Fruit fly (Drosophila melanogaster) whole organism, embryonic: ENCODE results near the gene NdufV3.
A peak's percentile ranks its signal among the peaks of the same experiment; 100 is the strongest.

Source experiments
- Bgb ChIP-seq: fragments of 200-800 bp; sonication (Bioruptor generic); IDR thresholded peaks from 2 replicates; pipeline ENCODE4 v1.3.6; 2022; ENCODE audit warnings: missing biosample characterization, missing genetic modification characterization; ENCODE audit not compliant: partially characterized antibody
- Blimp-1 ChIP-seq: fragments of 200-800 bp; sonication (Bioruptor generic); optimal IDR thresholded peaks from 3 replicates; lab custom pipeline; 2018; ENCODE audit warnings: missing biosample characterization, missing genetic modification characterization, mild to moderate bottlenecking, moderate library complexity, missing genetic modification reagents
- Bteb2 ChIP-seq: fragments of 200-800 bp; sonication (Bioruptor generic); optimal IDR thresholded peaks from 2 replicates; lab custom pipeline; 2016; ENCODE audit warnings: missing biosample characterization, missing genetic modification characterization
- CG10366 ChIP-seq: fragments of 200-800 bp; sonication (Bioruptor generic); IDR thresholded peaks from 2 replicates; pipeline ENCODE4 v1.3.6; 2022; ENCODE audit warnings: missing biosample characterization, missing genetic modification characterization
- CG12155 ChIP-seq: fragments of 200-800 bp; sonication (Bioruptor generic); optimal IDR thresholded peaks from 3 replicates; lab custom pipeline; 2016; ENCODE audit warnings: missing biosample characterization, missing genetic modification characterization
- CG12236 ChIP-seq: fragments of 200-800 bp; sonication (Bioruptor generic); optimal IDR thresholded peaks from 2 replicates; lab custom pipeline; 2016; ENCODE audit warnings: missing biosample characterization, missing genetic modification characterization
- CG15479 ChIP-seq: fragments of 200-800 bp; sonication (Bioruptor generic); optimal IDR thresholded peaks from 3 replicates; lab custom pipeline; 2019; ENCODE audit warnings: missing biosample characterization, mild to moderate bottlenecking, missing genetic modification characterization, moderate library complexity
- CG15514 ChIP-seq: fragments of 200-800 bp; sonication (Bioruptor generic); optimal IDR thresholded peaks from 3 replicates; lab custom pipeline; 2017; ENCODE audit warnings: missing biosample characterization, missing genetic modification characterization, mild to moderate bottlenecking, moderate library complexity, missing genetic modification reagents
- CG15601 ChIP-seq: fragments of 200-800 bp; sonication (Bioruptor generic); optimal IDR thresholded peaks from 3 replicates; lab custom pipeline; 2019; ENCODE audit warnings: missing biosample characterization, mild to moderate bottlenecking, missing genetic modification characterization, moderate library complexity
- CG16815 ChIP-seq: fragments of 200-800 bp; sonication (Bioruptor generic); optimal IDR thresholded peaks from 3 replicates; lab custom pipeline; 2017; ENCODE audit warnings: missing biosample characterization, mild to moderate bottlenecking, missing genetic modification characterization
- CG17829 ChIP-seq: fragments of 200-800 bp; optimal IDR thresholded peaks from 2 replicates; lab custom pipeline; 2019; ENCODE audit warnings: missing biosample characterization, mild to moderate bottlenecking, missing genetic modification characterization, moderate library complexity
- CG18619 ChIP-seq: fragments of 200-800 bp; sonication (Bioruptor generic); optimal IDR thresholded peaks from 3 replicates; lab custom pipeline; 2017; ENCODE audit warnings: missing biosample characterization, mild to moderate bottlenecking, missing genetic modification characterization
- CG3407 ChIP-seq: fragments of 200-800 bp; sonication (Bioruptor generic); optimal IDR thresholded peaks from 2 replicates; lab custom pipeline; 2018; ENCODE audit warnings: missing biosample characterization, mild to moderate bottlenecking, missing genetic modification characterization
- CG6654 ChIP-seq: fragments of 200-800 bp; sonication (Bioruptor generic); optimal IDR thresholded peaks from 2 replicates; lab custom pipeline; 2017; ENCODE audit warnings: missing biosample characterization, mild to moderate bottlenecking, missing genetic modification characterization
- CG7928 ChIP-seq: fragments of 200-800 bp; sonication (Bioruptor generic); optimal IDR thresholded peaks from 2 replicates; lab custom pipeline; 2017; ENCODE audit warnings: missing biosample characterization, mild to moderate bottlenecking, missing genetic modification characterization
- CG8924 ChIP-seq: fragments of 200-800 bp; optimal IDR thresholded peaks from 3 replicates; lab custom pipeline; 2019; ENCODE audit warnings: missing biosample characterization, mild to moderate bottlenecking, missing genetic modification characterization, moderate library complexity
- CG8944 ChIP-seq: fragments of 200-800 bp; sonication (Bioruptor generic); optimal IDR thresholded peaks from 3 replicates; lab custom pipeline; 2016; ENCODE audit warnings: missing biosample characterization, missing genetic modification characterization
- CG9609 ChIP-seq: fragments of 200-800 bp; sonication (Bioruptor generic); optimal IDR thresholded peaks from 3 replicates; lab custom pipeline; 2016; ENCODE audit warnings: missing biosample characterization, missing genetic modification characterization
- CG9817 ChIP-seq: fragments of 200-800 bp; sonication (Bioruptor generic); optimal IDR thresholded peaks from 2 replicates; lab custom pipeline; 2018; ENCODE audit warnings: missing biosample characterization, mild to moderate bottlenecking, missing genetic modification characterization, moderate library complexity
- CkIIα-i1 ChIP-seq: fragments of 200-800 bp; sonication (Bioruptor generic); IDR thresholded peaks from 2 replicates; pipeline ENCODE4 v1.3.6; 2022; ENCODE audit warnings: missing biosample characterization, missing genetic modification characterization
- Dek ChIP-seq: fragments of 200-800 bp; sonication (Bioruptor generic); optimal IDR thresholded peaks from 3 replicates; lab custom pipeline; 2019; ENCODE audit warnings: missing biosample characterization, mild to moderate bottlenecking, missing genetic modification characterization, moderate library complexity
- Elba2 ChIP-seq: fragments of 200-800 bp; sonication (Bioruptor generic); optimal IDR thresholded peaks from 3 replicates; lab custom pipeline; 2016; ENCODE audit warnings: missing biosample characterization, missing genetic modification characterization
- Hr78 ChIP-seq, 2 experiments: fragments of 200-800 bp in 1 of 2; fragments of >200 bp in 1 of 2; sonication (Bioruptor generic) in 1 of 2; optimal IDR thresholded peaks; 2 replicates each; lab custom pipeline; 2017 to 2019; ENCODE audit warnings: missing biosample characterization in 2 of 2, missing genetic modification characterization in 2 of 2, mild to moderate bottlenecking in 1 of 2, moderate library complexity in 1 of 2
- MESR4 ChIP-seq: fragments of 200-800 bp; sonication (Bioruptor generic); optimal IDR thresholded peaks from 2 replicates; lab custom pipeline; 2018; ENCODE audit warnings: missing biosample characterization, mild to moderate bottlenecking, missing genetic modification characterization, moderate library complexity
- Neu2 ChIP-seq: fragments of 200-800 bp; sonication (Bioruptor generic); optimal IDR thresholded peaks from 3 replicates; lab custom pipeline; 2016; ENCODE audit warnings: missing biosample characterization, missing genetic modification characterization, borderline replicate concordance
- Sox100B ChIP-seq: fragments of 200-800 bp; sonication (Bioruptor generic); optimal IDR thresholded peaks from 3 replicates; lab custom pipeline; 2018; ENCODE audit warnings: missing biosample characterization, mild to moderate bottlenecking, missing genetic modification characterization
- Usf ChIP-seq: fragments of 200-800 bp; sonication (Bioruptor generic); optimal IDR thresholded peaks from 2 replicates; lab custom pipeline; 2017; ENCODE audit warnings: missing genotype, missing biosample characterization, missing genetic modification characterization
- ab ChIP-seq: fragments of 200-800 bp; sonication (Bioruptor generic); optimal IDR thresholded peaks from 2 replicates; lab custom pipeline; 2016; ENCODE audit warnings: missing biosample characterization, missing genetic modification characterization
- ap ChIP-seq: fragments of 200-800 bp; sonication (Bioruptor generic); IDR thresholded peaks from 2 replicates; pipeline ENCODE4 v1.3.6; 2022; ENCODE audit warnings: missing biosample characterization, missing genetic modification characterization
- cas ChIP-seq: fragments of 200-800 bp; sonication (Bioruptor generic); IDR thresholded peaks from 2 replicates; pipeline ENCODE4 v1.3.6; 2022; ENCODE audit warnings: missing biosample characterization, missing genetic modification characterization
- croc ChIP-seq: fragments of 200-800 bp; sonication (Bioruptor generic); conservative IDR thresholded peaks from 3 replicates; pipeline ENCODE4 v1.3.6; 2022; ENCODE audit warnings: missing biosample characterization, missing genetic modification characterization
- dm ChIP-seq: fragments of 200-800 bp; sonication (Bioruptor generic); optimal IDR thresholded peaks from 3 replicates; lab custom pipeline; 2016; ENCODE audit warnings: missing biosample characterization, missing genetic modification characterization
- en ChIP-seq: fragments of 200-800 bp; sonication (Bioruptor generic); optimal IDR thresholded peaks from 2 replicates; lab custom pipeline; 2016; ENCODE audit warnings: missing biosample characterization, missing genetic modification characterization
- fu2 ChIP-seq: fragments of 200-800 bp; sonication (Bioruptor generic); optimal IDR thresholded peaks from 2 replicates; lab custom pipeline; 2016; ENCODE audit warnings: missing biosample characterization, missing genetic modification characterization
- gcm ChIP-seq: fragments of 200-800 bp; sonication (Bioruptor generic); optimal IDR thresholded peaks from 2 replicates; lab custom pipeline; 2019; ENCODE audit warnings: missing biosample characterization, mild to moderate bottlenecking, missing genetic modification characterization, moderate library complexity
- ham ChIP-seq: fragments of 200-800 bp; sonication (Bioruptor generic); IDR thresholded peaks from 2 replicates; pipeline ENCODE4 v1.3.6; 2022; ENCODE audit warnings: missing biosample characterization, missing genetic modification characterization
- insv ChIP-seq, 2 experiments: fragments of 200-800 bp; sonication (Bioruptor generic); optimal IDR thresholded peaks; 3 replicates each; lab custom pipeline; 2016 to 2018; ENCODE audit warnings: missing biosample characterization in 2 of 2, missing genetic modification characterization in 2 of 2
- ken ChIP-seq: fragments of 200-800 bp; sonication (Bioruptor generic); IDR thresholded peaks from 3 replicates; pipeline ENCODE4 v1.3.6; 2022; ENCODE audit warnings: missing biosample characterization, missing genetic modification characterization
- mam ChIP-seq: fragments of 200-800 bp; sonication (Bioruptor generic); optimal IDR thresholded peaks from 3 replicates; lab custom pipeline; 2016; ENCODE audit warnings: missing biosample characterization, missing genetic modification characterization
- oc ChIP-seq: fragments of 200-800 bp; sonication (Bioruptor generic); optimal IDR thresholded peaks from 2 replicates; lab custom pipeline; 2018; ENCODE audit warnings: missing biosample characterization, mild to moderate bottlenecking, missing genetic modification characterization, moderate library complexity
- otp ChIP-seq: fragments of 200-800 bp; sonication (Bioruptor generic); IDR thresholded peaks from 3 replicates; pipeline ENCODE4, ENCODE4 v1.3.6; 2022; ENCODE audit warnings: missing biosample characterization, missing genetic modification characterization
- pho ChIP-seq: fragments of 200-800 bp; sonication (Bioruptor generic); optimal IDR thresholded peaks from 2 replicates; lab custom pipeline; 2016; ENCODE audit warnings: missing biosample characterization, missing genetic modification characterization
- seq ChIP-seq: fragments of 200-800 bp; sonication (Bioruptor generic); IDR thresholded peaks from 2 replicates; pipeline ENCODE4 v1.3.6; 2022; ENCODE audit warnings: missing biosample characterization, missing genetic modification characterization
- shn ChIP-seq: fragments of 200-800 bp; sonication (Bioruptor generic); optimal IDR thresholded peaks from 3 replicates; lab custom pipeline; 2016; ENCODE audit warnings: missing biosample characterization, missing genetic modification characterization
- sim ChIP-seq: fragments of 200-800 bp; sonication (Bioruptor generic); IDR thresholded peaks from 2 replicates; pipeline ENCODE4 v1.3.6; 2022; ENCODE audit warnings: missing biosample characterization, missing genetic modification characterization
- sqz ChIP-seq: fragments of 200-800 bp; sonication (Bioruptor generic); optimal IDR thresholded peaks from 3 replicates; lab custom pipeline; 2018; ENCODE audit warnings: missing biosample characterization, mild to moderate bottlenecking, missing genetic modification characterization
- sr ChIP-seq: fragments of 200-800 bp; sonication (Bioruptor generic); IDR thresholded peaks from 3 replicates; pipeline ENCODE4 v1.3.6; 2022; ENCODE audit warnings: missing biosample characterization, missing genetic modification characterization
- tgo ChIP-seq: fragments of 200-800 bp; sonication (Bioruptor generic); IDR thresholded peaks from 3 replicates; pipeline ENCODE4 v1.3.6; 2022; ENCODE audit warnings: missing biosample characterization, missing genetic modification characterization
- tio ChIP-seq: fragments of 200-800 bp; sonication (Bioruptor generic); optimal IDR thresholded peaks from 2 replicates; lab custom pipeline; 2017; ENCODE audit warnings: missing biosample characterization, missing genetic modification characterization, inconsistent platforms
- tup ChIP-seq: fragments of 200-800 bp; sonication (Bioruptor generic); optimal IDR thresholded peaks from 2 replicates; lab custom pipeline; 2016; ENCODE audit warnings: missing biosample characterization, mild to moderate bottlenecking, missing genetic modification characterization, moderate library complexity
- usp ChIP-seq: fragments of >200 bp; optimal IDR thresholded peaks from 2 replicates; lab custom pipeline; 2017; ENCODE audit warnings: missing biosample characterization, missing genetic modification characterization
- z ChIP-seq: fragments of 200-800 bp; sonication (Bioruptor generic); IDR thresholded peaks from 3 replicates; pipeline ENCODE4 v1.3.6; 2022; ENCODE audit warnings: missing biosample characterization, missing genetic modification characterization

NdufV3 gene

dm6 chrX:11369374-11369773 is 19.6 kb downstream of the NdufV3 start, which contains the start of gene dlg1 (continued):
- TF ChIP-seq cas (GFP tag; lab: Robert Waterston, UW) (no peak), CG15601 (tag; lab: Kevin White, UChicago) (no peak), sim (no peak), CG12155 (no peak), sr (GFP tag; lab: Robert Waterston, UW) (no peak), Dek (no peak), tgo (GFP tag; lab: Robert Waterston, UW) (no peak), CG3407 (GFP tag; lab: Kevin White, UChicago) (no peak), gcm (GFP tag; lab: Kevin White, UChicago) (no peak), ap (GFP tag; lab: Robert Waterston, UW) (no peak), Neu2 (GFP tag; lab: Kevin White, UChicago) (no peak), tio (GFP tag; lab: Kevin White, UChicago) (no peak), CG8924 (no peak), Usf (no peak), CG18619 (GFP tag; lab: Kevin White, UChicago) (no peak), CG8944 (no peak), mam (no peak), CG12236 (GFP tag; lab: Kevin White, UChicago) (no peak), ab (GFP tag; lab: Kevin White, UChicago) (no peak), otp (GFP tag; lab: Robert Waterston, UW) (no peak), Sox100B (GFP tag; lab: Kevin White, UChicago) (no peak), usp (no peak), seq (GFP tag; lab: Robert Waterston, UW) (no peak), CG7928 (GFP tag; lab: Kevin White, UChicago) (no peak), CG17829 (tag; lab: Kevin White, UChicago) (no peak), sqz (no peak), dm (no peak), Blimp-1 (no peak), CG6654 (no peak), MESR4 (GFP tag; lab: Kevin White, UChicago) (no peak), CG10366 (GFP tag; lab: Robert Waterston, UW) (no peak), CG16815 (no peak), CG15479 (no peak), Elba2 (GFP tag; lab: Kevin White, UChicago) (peak; percentile 63), en (no peak), Bgb (GFP tag; lab: Robert Waterston, UW) (peak; percentile 65), insv (GFP tag; optimal IDR thresholded peaks at IDR 0.05; lab: Kevin White, UChicago) (peak; percentile 94 to 99), ham (GFP tag; lab: Robert Waterston, UW) (no peak), CG9817 (tag; lab: Kevin White, UChicago) (no peak), Hr78 (GFP tag; optimal IDR thresholded peaks at IDR 0.05; lab: Kevin White, UChicago) (no peak), CG15514 (peak; percentile 97), shn (GFP tag; lab: Kevin White, UChicago) (no peak), fu2 (GFP tag; lab: Kevin White, UChicago) (no peak), croc (no peak), z (GFP tag; lab: Robert Waterston, UW) (no peak), oc (no peak), pho (no peak), CkIIα-i1 (GFP tag; lab: Robert Waterston, UW) (no peak), ken (GFP tag; lab: Robert Waterston, UW) (no peak), CG9609 (GFP tag; lab: Kevin White, UChicago) (no peak), tup (GFP tag; lab: Kevin White, UChicago) (no peak), Bteb2 (no peak)
